Worm (Caenorhabditis elegans): ENCODE data around the gene gadr-4.

DNA sequence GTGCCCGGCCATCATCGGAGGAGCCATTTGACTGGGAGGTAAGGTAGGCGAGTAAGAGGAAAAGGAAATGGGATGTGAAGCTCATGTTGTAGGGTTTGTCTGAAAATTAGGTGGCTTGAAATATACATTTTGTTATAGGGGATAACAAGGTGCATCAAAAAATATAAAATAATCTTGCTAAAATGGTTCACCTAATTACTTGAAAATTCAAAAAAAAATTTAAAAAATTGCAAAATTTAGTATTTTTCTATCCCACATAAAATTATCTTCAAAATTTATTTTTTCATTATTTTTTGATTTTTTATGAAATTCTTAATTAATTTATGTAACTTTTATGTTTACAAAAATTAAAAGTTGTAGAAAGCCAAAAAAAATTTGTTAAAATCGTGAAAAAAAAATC lies 43.8 kb downstream of the gadr-4 start, which contains the start of gene K07D4.6:
- TF ChIP-seq nhr-237 (tag; optimal IDR thresholded peaks at IDR 0.05) = no peak
- no peak for TF ChIP-seq ama-1 (optimal IDR thresholded peaks at IDR 0.05)
- TF ChIP-seq lin-39 (tag; optimal IDR thresholded peaks at IDR 0.05) = no peak
- no peak for TF ChIP-seq lin-14 (GFP tag; optimal IDR thresholded peaks at IDR 0.05)

Data from whole organism, L1 larva.